Worm (Caenorhabditis elegans) whole organism, late embryonic: Measurements from ENCODE around the gene C18D4.3.

Source experiments
- C08G9.2 ChIP-seq: sonication (generic microtip); optimal IDR thresholded peaks from 2 replicates; lab custom pipeline; 2016; ENCODE audit warnings: mild to moderate bottlenecking, missing genetic modification characterization, moderate library complexity, missing compliant biosample characterization
- ama-1 ChIP-seq: fragments of 150-350 bp; optimal IDR thresholded peaks from 2 replicates; lab custom pipeline; 2014
- ceh-30 ChIP-seq: fragments of 150-350 bp; optimal IDR thresholded peaks from 2 replicates; lab custom pipeline; 2014; ENCODE audit warnings: missing biosample characterization, missing genetic modification characterization
- elt-2 ChIP-seq: sonication (generic microtip); optimal IDR thresholded peaks from 2 replicates; lab custom pipeline; 2016; ENCODE audit warnings: missing genetic modification reagents, missing genetic modification characterization, missing compliant biosample characterization
- fkh-10 ChIP-seq: fragments of 150-350 bp; optimal IDR thresholded peaks from 2 replicates; lab custom pipeline; 2014; ENCODE audit warnings: missing biosample characterization, missing genetic modification reagents, missing genetic modification characterization
- lin-11 ChIP-seq: fragments of 200-800 bp; sonication (Bioruptor generic); optimal IDR thresholded peaks from 2 replicates; lab custom pipeline; 2018; ENCODE audit warnings: mild to moderate bottlenecking, missing genetic modification characterization, missing compliant biosample characterization
- nfya-1 ChIP-seq: sonication (generic microtip); optimal IDR thresholded peaks from 2 replicates; lab custom pipeline; 2017; ENCODE audit warnings: missing genetic modification characterization, mild to moderate bottlenecking, missing compliant biosample characterization, antibody characterized with exemption, moderate library complexity
- nhr-11 ChIP-seq: fragments of 150-350 bp; optimal IDR thresholded peaks from 2 replicates; lab custom pipeline; 2014; ENCODE audit warnings: missing biosample characterization, missing genetic modification characterization
- pax-1 ChIP-seq: fragments of 150-350 bp; optimal IDR thresholded peaks from 2 replicates; lab custom pipeline; 2014; ENCODE audit warnings: missing biosample characterization, missing genetic modification characterization
- pqm-1 ChIP-seq: sonication (generic microtip); optimal IDR thresholded peaks from 2 replicates; lab custom pipeline; 2016; ENCODE audit warnings: missing genetic modification characterization, missing compliant biosample characterization

- TF ChIP-seq ama-1 (no peak), C08G9.2 (no peak), pax-1 (tag; lab: Kevin White, UChicago) (no peak), nhr-11 (tag; lab: Kevin White, UChicago) (no peak), pqm-1 (tag; lab: Kevin White, UChicago) (no peak), fkh-10 (GFP tag; lab: Kevin White, UChicago) (no peak), elt-2 (tag; lab: Kevin White, UChicago) (no peak), ceh-30 (no peak), nfya-1 (tag; lab: Kevin White, UChicago) (no peak), lin-11 (tag; lab: Kevin White, UChicago) (no peak)
Measured at ce11 chrV:17552759-17553158, 20.2 kb upstream of the C18D4.3 start, which contains the start of gene C38D9.8.
